Worm (Caenorhabditis elegans): ENCODE measurements around the gene sfxn-1.5.

- TF ChIP-seq ceh-18 (tag; optimal IDR thresholded peaks at IDR 0.05) (no peak), ama-1 (optimal IDR thresholded peaks at IDR 0.05) (no peak), ets-4 (tag; optimal IDR thresholded peaks at IDR 0.05) (no peak), ceh-9 (tag; optimal IDR thresholded peaks at IDR 0.05) (no peak), ref-2 (tag; optimal IDR thresholded peaks at IDR 0.05) (no peak), pros-1 (tag; optimal IDR thresholded peaks at IDR 0.05) (no peak), hlh-15 (tag; optimal IDR thresholded peaks at IDR 0.05) (no peak), ceh-14 (tag; optimal IDR thresholded peaks at IDR 0.05) (no peak), C08G9.2 (tag; optimal IDR thresholded peaks at IDR 0.05) (no peak), unc-86 (tag; optimal IDR thresholded peaks at IDR 0.05) (no peak), fkh-10 (GFP tag; optimal IDR thresholded peaks at IDR 0.05) (no peak), ceh-30 (tag; optimal IDR thresholded peaks at IDR 0.05) (no peak), eyg-1 (tag; optimal IDR thresholded peaks at IDR 0.05) (no peak)
These were observed 26.4 kb upstream of the sfxn-1.5 start, which contains the start of gene C44C10.7 for ce11 chrX:11687836-11688319.
